Fruit fly (Drosophila melanogaster): Measurements from ENCODE around the gene CG1368.

The CG1368 gene

dm6 chrX:14174456-14174855, at the start of gene CG1368:
TSS of gene CG1368 (plus strand) at chrX:14174756.
- TF ChIP-seq toe (GFP tag; optimal IDR thresholded peaks at IDR 0.05) (no peak), CG5204 (GFP tag; optimal IDR thresholded peaks at IDR 0.05) (no peak), ovo (GFP tag; optimal IDR thresholded peaks at IDR 0.05) (no peak), Mnt (GFP tag; optimal IDR thresholded peaks at IDR 0.05) (no peak), CG14711 (tag; optimal IDR thresholded peaks at IDR 0.05) (no peak), cic (GFP tag; optimal IDR thresholded peaks at IDR 0.05) (no peak), CG11617 (GFP tag; optimal IDR thresholded peaks at IDR 0.05) (no peak), CG7101 (tag; optimal IDR thresholded peaks at IDR 0.05) (no peak), CG12768 (GFP tag; optimal IDR thresholded peaks at IDR 0.05) (no peak), cnc (optimal IDR thresholded peaks at IDR 0.05) (no peak), CG33017 (tag; optimal IDR thresholded peaks at IDR 0.05) (no peak), CG1620 (GFP tag; optimal IDR thresholded peaks at IDR 0.05) (no peak), tj (GFP tag; optimal IDR thresholded peaks at IDR 0.05) (no peak), Clk (GFP tag; optimal IDR thresholded peaks at IDR 0.05) (no peak), pad (GFP tag; optimal IDR thresholded peaks at IDR 0.05) (no peak)

- TF ChIP-seq kay (GFP tag; ENCODE audit: borderline replicate concordance) (no peak), cic (GFP tag; optimal IDR thresholded peaks at IDR 0.05) (no peak), Hr96 (GFP tag; optimal IDR thresholded peaks at IDR 0.05) (no peak), CG11617 (GFP tag; optimal IDR thresholded peaks at IDR 0.05) (no peak), ovo (GFP tag; optimal IDR thresholded peaks at IDR 0.05) (no peak), CG14711 (tag; optimal IDR thresholded peaks at IDR 0.05) (no peak), CG12768 (GFP tag; optimal IDR thresholded peaks at IDR 0.05) (no peak), Crg-1 (GFP tag; optimal IDR thresholded peaks at IDR 0.05) (no peak), Clk (GFP tag; optimal IDR thresholded peaks at IDR 0.05) (no peak), cnc (optimal IDR thresholded peaks at IDR 0.05) (no peak), CG33017 (tag; optimal IDR thresholded peaks at IDR 0.05) (no peak), bab1 (GFP tag; optimal IDR thresholded peaks at IDR 0.05) (no peak), CG7045 (GFP tag; optimal IDR thresholded peaks at IDR 0.05) (no peak), pad (GFP tag; optimal IDR thresholded peaks at IDR 0.05) (no peak), CG5204 (GFP tag; optimal IDR thresholded peaks at IDR 0.05) (no peak), tj (GFP tag; optimal IDR thresholded peaks at IDR 0.05) (no peak), CG1620 (GFP tag; optimal IDR thresholded peaks at IDR 0.05) (no peak)
These were observed 40.6 kb upstream of the CG1368 start for dm6 chrX:14133936-14134335.

dm6 chrX:14148171-14148570, 26.4 kb upstream of the CG1368 start:
- TF ChIP-seq Clk (GFP tag; optimal IDR thresholded peaks at IDR 0.05) = no peak
- no peak for TF ChIP-seq Mnt (GFP tag; optimal IDR thresholded peaks at IDR 0.05)
- no peak for TF ChIP-seq CG11617 (GFP tag; optimal IDR thresholded peaks at IDR 0.05)
- TF ChIP-seq CG1620 (GFP tag; optimal IDR thresholded peaks at IDR 0.05) = no peak

- TF ChIP-seq ovo (GFP tag; optimal IDR thresholded peaks at IDR 0.05) (no peak), toe (GFP tag; optimal IDR thresholded peaks at IDR 0.05) (no peak), tj (GFP tag; optimal IDR thresholded peaks at IDR 0.05) (no peak), cnc (optimal IDR thresholded peaks at IDR 0.05) (no peak), kay (GFP tag; ENCODE audit: borderline replicate concordance) (no peak), CG14711 (tag; optimal IDR thresholded peaks at IDR 0.05) (no peak), Hr96 (GFP tag; optimal IDR thresholded peaks at IDR 0.05) (no peak), CG1620 (GFP tag; optimal IDR thresholded peaks at IDR 0.05) (no peak), pad (GFP tag; optimal IDR thresholded peaks at IDR 0.05) (no peak), CG7101 (tag; optimal IDR thresholded peaks at IDR 0.05) (no peak), CG33017 (tag; optimal IDR thresholded peaks at IDR 0.05) (no peak), Mnt (GFP tag; optimal IDR thresholded peaks at IDR 0.05) (no peak), CG11617 (GFP tag; optimal IDR thresholded peaks at IDR 0.05) (no peak), Crg-1 (GFP tag; optimal IDR thresholded peaks at IDR 0.05) (no peak), Clk (GFP tag; optimal IDR thresholded peaks at IDR 0.05) (no peak), cic (GFP tag; optimal IDR thresholded peaks at IDR 0.05) (no peak), CG5204 (GFP tag; optimal IDR thresholded peaks at IDR 0.05) (no peak), CG7045 (GFP tag; optimal IDR thresholded peaks at IDR 0.05) (no peak), bab1 (GFP tag; optimal IDR thresholded peaks at IDR 0.05) (no peak), CG12768 (GFP tag; optimal IDR thresholded peaks at IDR 0.05) (no peak)
These were observed 25.2 kb upstream of the CG1368 start for dm6 chrX:14149312-14149711.

dm6 chrX:14151906-14152305, 22.6 kb upstream of the CG1368 start, which contains the start of gene CG12479:
TSS of gene CG12479 (minus strand) at chrX:14152006.
- TF ChIP-seq CG11617 (GFP tag; optimal IDR thresholded peaks at IDR 0.05) = no peak
- TF ChIP-seq cnc (optimal IDR thresholded peaks at IDR 0.05) = no peak
- no peak for TF ChIP-seq kay (GFP tag; ENCODE audit: borderline replicate concordance)
- TF ChIP-seq bab1 (GFP tag; optimal IDR thresholded peaks at IDR 0.05) = no peak
- TF ChIP-seq Mnt (GFP tag; optimal IDR thresholded peaks at IDR 0.05) = no peak
- no peak for TF ChIP-seq Clk (GFP tag; optimal IDR thresholded peaks at IDR 0.05)
- no peak for TF ChIP-seq CG5204 (GFP tag; optimal IDR thresholded peaks at IDR 0.05)
- no peak for TF ChIP-seq toe (GFP tag; optimal IDR thresholded peaks at IDR 0.05)
- TF ChIP-seq ovo (GFP tag; optimal IDR thresholded peaks at IDR 0.05) = no peak

- TF ChIP-seq CG33017 (tag; optimal IDR thresholded peaks at IDR 0.05) = no peak
- TF ChIP-seq Mnt (GFP tag; optimal IDR thresholded peaks at IDR 0.05) = no peak
- no peak for TF ChIP-seq pad (GFP tag; optimal IDR thresholded peaks at IDR 0.05)
- TF ChIP-seq Clk (GFP tag; optimal IDR thresholded peaks at IDR 0.05) = no peak
- TF ChIP-seq CG14711 (tag; optimal IDR thresholded peaks at IDR 0.05) = no peak
- no peak for TF ChIP-seq ovo (GFP tag; optimal IDR thresholded peaks at IDR 0.05)
- no peak for TF ChIP-seq CG12768 (GFP tag; optimal IDR thresholded peaks at IDR 0.05)
- TF ChIP-seq CG1620 (GFP tag; optimal IDR thresholded peaks at IDR 0.05) = no peak
- TF ChIP-seq CG7101 (tag; optimal IDR thresholded peaks at IDR 0.05) = no peak
- TF ChIP-seq CG5204 (GFP tag; optimal IDR thresholded peaks at IDR 0.05) = no peak
These were observed 20.9 kb upstream of the CG1368 start for dm6 chrX:14153689-14154088.
